Worm (Caenorhabditis elegans) whole organism, late embryonic: ENCODE results near the gene nlp-13.
"Not testable (repeated sequence)": the region's sequence is repeated elsewhere in the genome, so short reads cannot be mapped to it uniquely, and the experiment has no call there.

ENCODE experiments used
- C08G9.2 ChIP-seq: sonication (generic microtip); optimal IDR thresholded peaks from 2 replicates; lab custom pipeline; 2016; ENCODE audit warnings: mild to moderate bottlenecking, missing genetic modification characterization, moderate library complexity, missing compliant biosample characterization
- F13H6.1 ChIP-seq: sonication (generic microtip); optimal IDR thresholded peaks from 2 replicates; lab custom pipeline; 2016; ENCODE audit warnings: missing genetic modification characterization, missing compliant biosample characterization
- K09A11.1 ChIP-seq: sonication (generic microtip); optimal IDR thresholded peaks from 2 replicates; lab custom pipeline; 2017; ENCODE audit warnings: antibody characterized with exemption, mild to moderate bottlenecking, missing genetic modification characterization, missing compliant biosample characterization; ENCODE audit not compliant: insufficient read depth
- T23F11.4 ChIP-seq: fragments of 200-800 bp; sonication (Bioruptor generic); optimal IDR thresholded peaks from 2 replicates; lab custom pipeline; 2018; ENCODE audit warnings: mild to moderate bottlenecking, missing genetic modification characterization, missing compliant biosample characterization
- Y22D7AL.16 ChIP-seq: sonication (generic microtip); optimal IDR thresholded peaks from 2 replicates; lab custom pipeline; 2016; ENCODE audit warnings: missing genetic modification characterization, missing compliant biosample characterization
- ama-1 ChIP-seq: fragments of 150-350 bp; optimal IDR thresholded peaks from 2 replicates; lab custom pipeline; 2014
- ceh-2 ChIP-seq: sonication (generic microtip); optimal IDR thresholded peaks from 2 replicates; lab custom pipeline; 2016; ENCODE audit warnings: missing genotype, missing genetic modification characterization, missing compliant biosample characterization
- ceh-22 ChIP-seq: sonication (generic microtip); optimal IDR thresholded peaks from 2 replicates; lab custom pipeline; 2017; ENCODE audit warnings: missing biosample characterization, missing genetic modification characterization
- ceh-30 ChIP-seq: fragments of 150-350 bp; optimal IDR thresholded peaks from 2 replicates; lab custom pipeline; 2014; ENCODE audit warnings: missing biosample characterization, missing genetic modification characterization
- ceh-9 ChIP-seq: sonication (generic microtip); optimal IDR thresholded peaks from 2 replicates; lab custom pipeline; 2016; ENCODE audit warnings: mild to moderate bottlenecking, missing genetic modification characterization, inconsistent platforms, missing compliant biosample characterization
- dmd-4 ChIP-seq: sonication (generic microtip); optimal IDR thresholded peaks from 2 replicates; lab custom pipeline; 2016; ENCODE audit warnings: borderline replicate concordance, missing genetic modification characterization, missing compliant biosample characterization
- elt-2 ChIP-seq: sonication (generic microtip); optimal IDR thresholded peaks from 2 replicates; lab custom pipeline; 2016; ENCODE audit warnings: missing genetic modification reagents, missing genetic modification characterization, missing compliant biosample characterization
- ets-4 ChIP-seq: sonication (generic microtip); optimal IDR thresholded peaks from 2 replicates; lab custom pipeline; 2016; ENCODE audit warnings: missing genetic modification characterization, missing compliant biosample characterization
- hlh-6 ChIP-seq: sonication (generic microtip); optimal IDR thresholded peaks from 2 replicates; lab custom pipeline; 2016; ENCODE audit warnings: missing genotype, missing genetic modification characterization, missing compliant biosample characterization
- lim-6 ChIP-seq: sonication (generic microtip); optimal IDR thresholded peaks from 2 replicates; lab custom pipeline; 2016; ENCODE audit warnings: missing genetic modification characterization, missing compliant biosample characterization
- madf-2 ChIP-seq: sonication (generic microtip); optimal IDR thresholded peaks from 2 replicates; lab custom pipeline; 2017; ENCODE audit warnings: missing genetic modification characterization, missing compliant biosample characterization
- mec-3 ChIP-seq: sonication (generic microtip); optimal IDR thresholded peaks from 2 replicates; lab custom pipeline; 2016; ENCODE audit warnings: borderline replicate concordance, missing genetic modification characterization, missing compliant biosample characterization
- nfya-1 ChIP-seq: sonication (generic microtip); optimal IDR thresholded peaks from 2 replicates; lab custom pipeline; 2017; ENCODE audit warnings: missing genetic modification characterization, mild to moderate bottlenecking, missing compliant biosample characterization, antibody characterized with exemption, moderate library complexity
- nhr-11 ChIP-seq: fragments of 150-350 bp; optimal IDR thresholded peaks from 2 replicates; lab custom pipeline; 2014; ENCODE audit warnings: missing biosample characterization, missing genetic modification characterization
- nhr-232 ChIP-seq: sonication (generic microtip); optimal IDR thresholded peaks from 2 replicates; lab custom pipeline; 2016; ENCODE audit warnings: missing genetic modification characterization, missing compliant biosample characterization
- odd-2 ChIP-seq: sonication (generic microtip); optimal IDR thresholded peaks from 2 replicates; lab custom pipeline; 2017; ENCODE audit warnings: antibody characterized with exemption, mild to moderate bottlenecking, missing genetic modification characterization, missing compliant biosample characterization
- pax-1 ChIP-seq: fragments of 150-350 bp; optimal IDR thresholded peaks from 2 replicates; lab custom pipeline; 2014; ENCODE audit warnings: missing biosample characterization, missing genetic modification characterization
- pha-4 ChIP-seq: fragments of 150-350 bp; optimal IDR thresholded peaks from 2 replicates; lab custom pipeline; 2018; ENCODE audit warnings: missing biosample characterization, missing genetic modification reagents, missing genetic modification characterization
- pqm-1 ChIP-seq: sonication (generic microtip); optimal IDR thresholded peaks from 2 replicates; lab custom pipeline; 2016; ENCODE audit warnings: missing genetic modification characterization, missing compliant biosample characterization
- ref-2 ChIP-seq: sonication (generic microtip); optimal IDR thresholded peaks from 2 replicates; lab custom pipeline; 2016; ENCODE audit warnings: missing genetic modification characterization, missing compliant biosample characterization
- rnt-1 ChIP-seq: sonication (generic microtip); optimal IDR thresholded peaks from 2 replicates; lab custom pipeline; 2016; ENCODE audit warnings: missing genetic modification characterization, missing compliant biosample characterization
- tbx-7 ChIP-seq: sonication (generic microtip); optimal IDR thresholded peaks from 2 replicates; lab custom pipeline; 2016; ENCODE audit warnings: missing genotype, missing genetic modification characterization, missing compliant biosample characterization
- ztf-16 ChIP-seq: sonication (generic microtip); optimal IDR thresholded peaks from 2 replicates; lab custom pipeline; 2017; ENCODE audit warnings: missing genetic modification characterization, missing compliant biosample characterization

The nlp-13 gene

ce11 chrV:4273372-4273771 is 37.2 kb downstream of the nlp-13 start:
- TF ChIP-seq ztf-16 (tag; lab: Kevin White, UChicago) (no peak), K09A11.1 (no peak), ceh-22 (tag; lab: Kevin White, UChicago) (no peak), pha-4 (no peak), elt-2 (tag; lab: Kevin White, UChicago) (no peak), mec-3 (tag; lab: Kevin White, UChicago) (no peak), madf-2 (no peak), odd-2 (tag; lab: Kevin White, UChicago) (no peak), ama-1 (lab: Kevin White, UChicago) (no peak), ceh-30 (tag; lab: Kevin White, UChicago) (no peak), nhr-11 (tag; lab: Kevin White, UChicago) (no peak), ets-4 (no peak), nhr-232 (tag; lab: Kevin White, UChicago) (no peak), tbx-7 (no peak), pax-1 (no peak), pqm-1 (tag; lab: Kevin White, UChicago) (no peak), C08G9.2 (tag; lab: Kevin White, UChicago) (no peak), hlh-6 (tag; lab: Kevin White, UChicago) (no peak), ceh-9 (no peak), lim-6 (tag; lab: Kevin White, UChicago) (no peak)

ce11 chrV:4278735-4279134 is 42.5 kb downstream of the nlp-13 start, which contains the start of gene srt-20:
Gene srt-20 (minus strand): TSS chrV:4278835.
- TF ChIP-seq T23F11.4; Y22D7AL.16 (tag; lab: Kevin White, UChicago); F13H6.1 (tag; lab: Kevin White, UChicago): not testable (repeated sequence)

ce11 chrV:4281699-4282098 is 45.5 kb downstream of the nlp-13 start, which contains the start of gene srt-37:
Gene srt-37 (minus strand): TSS chrV:4281799.
- TF ChIP-seq lim-6 (tag; lab: Kevin White, UChicago); nfya-1; ceh-2 (tag; lab: Kevin White, UChicago): not testable (repeated sequence)

ce11 chrV:4284737-4285136 is 48.5 kb downstream of the nlp-13 start, which contains the start of gene srt-19:
Gene srt-19 (plus strand): TSS chrV:4285037.
- not testable (repeated sequence) for TF ChIP-seq dmd-4, rnt-1, ref-2 (tag; lab: Kevin White, UChicago)
